Fruit fly (Drosophila melanogaster): ENCODE data around the gene CG8128.

dm6 chrX:15733192-15733892 lies 36.0 kb downstream of the CG8128 start:
- TF ChIP-seq Dll (optimal IDR thresholded peaks at IDR 0.05) (no peak), psq (optimal IDR thresholded peaks at IDR 0.05) (no peak), usp (GFP tag; optimal IDR thresholded peaks at IDR 0.05) (no peak), pan (optimal IDR thresholded peaks at IDR 0.05) (no peak), CG8478 (optimal IDR thresholded peaks at IDR 0.05) (no peak)

Measured in whole organism.